Worm (Caenorhabditis elegans) whole organism, L4 larva: ENCODE results near the gene sca-1.

Experiments used
- ZK546.5 ChIP-seq, 2 experiments: sonication (generic microtip); optimal IDR thresholded peaks; 2 replicates each; lab custom pipeline; 2017; ENCODE audit warnings: missing biosample characterization in 2 of 2, missing genetic modification characterization in 2 of 2
- dve-1 ChIP-seq: sonication (generic microtip); optimal IDR thresholded peaks from 2 replicates; lab custom pipeline; 2017; ENCODE audit warnings: antibody characterized with exemption, mild to moderate bottlenecking, missing genetic modification characterization, missing compliant biosample characterization; ENCODE audit not compliant: insufficient read depth
- fkh-10 ChIP-seq: fragments of 150-350 bp; optimal IDR thresholded peaks from 2 replicates; lab custom pipeline; 2014; ENCODE audit warnings: missing biosample characterization, missing genetic modification reagents, missing genetic modification characterization
- fos-1 ChIP-seq: fragments of 150-350 bp; optimal IDR thresholded peaks from 2 replicates; lab custom pipeline; 2014; ENCODE audit warnings: missing biosample characterization, missing genetic modification characterization
- nhr-11 ChIP-seq: fragments of 150-350 bp; optimal IDR thresholded peaks from 2 replicates; lab custom pipeline; 2014; ENCODE audit warnings: missing biosample characterization, missing genetic modification characterization
- nhr-237 ChIP-seq: sonication (generic microtip); optimal IDR thresholded peaks from 2 replicates; lab custom pipeline; 2017; ENCODE audit warnings: missing biosample characterization, missing genetic modification characterization
- nhr-28 ChIP-seq: fragments of 150-350 bp; optimal IDR thresholded peaks from 2 replicates; lab custom pipeline; 2014; ENCODE audit warnings: missing biosample characterization, missing genetic modification characterization
- nhr-76 ChIP-seq: fragments of 150-350 bp; optimal IDR thresholded peaks from 2 replicates; lab custom pipeline; 2014; ENCODE audit warnings: missing biosample characterization, missing genetic modification characterization
- pha-4 ChIP-seq, 2 experiments: fragments of 150-350 bp in 1 of 2; fragments of 200-800 bp in 1 of 2; sonication (Bioruptor generic) in 1 of 2; IDR thresholded peaks in 1 of 2; optimal IDR thresholded peaks in 1 of 2; 2 replicates each; pipeline versions ENCODE4 v1.3.6 to Lab custom; 2014 to 2022; ENCODE audit warnings: missing genetic modification characterization in 2 of 2, missing genetic modification reagents in 2 of 2, missing biosample characterization in 1 of 2, missing compliant biosample characterization in 1 of 2
- zag-1 ChIP-seq: fragments of 150-350 bp; optimal IDR thresholded peaks from 2 replicates; lab custom pipeline; 2014; ENCODE audit warnings: missing biosample characterization, missing genetic modification characterization
- zfp-3 ChIP-seq: fragments of 200-800 bp; sonication (Bioruptor generic); conservative IDR thresholded peaks from 2 replicates; pipeline ENCODE4 v1.3.6; 2022; ENCODE audit warnings: missing genetic modification reagents, missing genetic modification characterization, missing compliant biosample characterization

DNA sequence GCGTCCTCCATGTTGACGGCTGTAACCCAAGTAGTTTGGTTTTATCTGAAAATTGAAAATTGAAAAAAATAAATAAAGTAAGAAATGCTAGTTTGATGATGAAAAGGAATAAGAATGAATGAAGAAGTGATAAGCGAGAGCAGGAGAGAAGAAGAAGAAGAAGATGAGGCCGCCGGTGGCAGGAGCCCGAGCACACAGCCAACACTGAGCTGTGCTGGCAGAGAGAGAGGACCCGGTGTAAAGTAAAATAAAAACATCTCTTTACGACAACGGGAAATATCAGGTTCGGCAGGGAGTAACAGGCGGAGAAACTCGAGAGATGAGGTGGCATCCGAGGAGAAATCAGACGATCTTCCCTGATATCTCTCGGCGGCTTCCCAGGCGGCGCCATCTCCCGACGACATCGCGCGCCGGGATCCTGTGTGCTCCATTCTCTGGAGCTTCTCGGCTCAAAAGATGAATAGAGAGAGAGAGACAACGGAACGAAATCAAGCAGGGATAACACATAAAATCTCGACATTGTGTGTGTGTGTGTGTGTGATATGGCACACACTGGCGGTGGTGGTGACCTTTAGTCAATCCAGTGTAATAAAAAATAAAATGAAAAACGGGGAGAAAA lies at the start of gene sca-1:
- TF ChIP-seq zfp-3 (GFP tag; lab: Robert Waterston, UW) (no peak), nhr-28 (tag; lab: Kevin White, UChicago) (no peak), nhr-11 (tag; lab: Kevin White, UChicago) (no peak), dve-1 (no peak), pha-4 (GFP tag; IDR thresholded peaks at IDR 0.05; lab: Robert Waterston, UW) (no peak), pha-4 (tag; optimal IDR thresholded peaks at IDR 0.05; lab: Kevin White, UChicago) (no peak), nhr-237 (tag; lab: Kevin White, UChicago) (no peak), zag-1 (tag; lab: Kevin White, UChicago) (no peak), nhr-76 (no peak), fos-1 (no peak), ZK546.5 (tag; optimal IDR thresholded peaks at IDR 0.05; lab: Kevin White, UChicago) (no peak), fkh-10 (GFP tag; lab: Kevin White, UChicago) (no peak)
